Worm (Caenorhabditis elegans) whole organism, mixed stage, embryonic: ENCODE measurements around the gene kup-1.

ENCODE experiments used
- ces-1 ChIP-seq: fragments of 150-350 bp; optimal IDR thresholded peaks from 2 replicates; lab custom pipeline; 2014; ENCODE audit warnings: missing biosample characterization, missing genetic modification reagents, missing genetic modification characterization
- elt-3 ChIP-seq: fragments of 150-350 bp; optimal IDR thresholded peaks from 2 replicates; lab custom pipeline; 2014; ENCODE audit warnings: missing biosample characterization, missing genetic modification characterization
- lsy-2 ChIP-seq: fragments of 150-350 bp; optimal IDR thresholded peaks from 2 replicates; lab custom pipeline; 2014; ENCODE audit warnings: missing biosample characterization, missing genetic modification characterization
- mab-5 ChIP-seq: fragments of 150-350 bp; optimal IDR thresholded peaks from 2 replicates; lab custom pipeline; 2014; ENCODE audit warnings: missing biosample characterization, missing genetic modification characterization
- sptf-1 ChIP-seq: sonication (generic microtip); optimal IDR thresholded peaks from 2 replicates; lab custom pipeline; 2017; ENCODE audit warnings: mild to moderate bottlenecking, missing genetic modification characterization, moderate library complexity, missing compliant biosample characterization
- unc-120 ChIP-seq: sonication (generic microtip); optimal IDR thresholded peaks from 2 replicates; lab custom pipeline; 2017; ENCODE audit warnings: missing genetic modification characterization, missing compliant biosample characterization; ENCODE audit not compliant: poor library complexity, severe bottlenecking
- unc-62 ChIP-seq: fragments of 150-350 bp; optimal IDR thresholded peaks from 2 replicates; lab custom pipeline; 2014; ENCODE audit warnings: missing biosample characterization, missing genetic modification reagents, missing genetic modification characterization

ce11 chrV:12020940-12021339 is 19.7 kb downstream of the kup-1 start:
- no peak for TF ChIP-seq unc-62 (GFP tag; lab: Kevin White, UChicago)
- TF ChIP-seq unc-120 (tag; lab: Kevin White, UChicago): no peak
- no peak for TF ChIP-seq sptf-1 (tag; lab: Kevin White, UChicago)
- no peak for TF ChIP-seq elt-3 (tag; lab: Kevin White, UChicago)
- no peak for TF ChIP-seq ces-1 (GFP tag; lab: Kevin White, UChicago)
- no peak for TF ChIP-seq lsy-2 (tag; lab: Kevin White, UChicago)
- no peak for TF ChIP-seq mab-5 (tag; lab: Kevin White, UChicago)
